Worm (Caenorhabditis elegans): ENCODE measurements around the gene sgca-1.
A peak's percentile ranks its signal among the peaks of the same experiment; 100 is the strongest.

Gene sgca-1

ce11 chrX:6761688-6762185 is 27.6 kb downstream of the sgca-1 start, which contains the start of gene abts-4:
Gene abts-4 (minus strand): TSS chrX:6761738.
- peak; percentile 63 for TF ChIP-seq elt-2 (tag; optimal IDR thresholded peaks at IDR 0.05)
- TF ChIP-seq nhr-84 (tag; optimal IDR thresholded peaks at IDR 0.05) = no peak

- TF ChIP-seq ztf-4 (tag; optimal IDR thresholded peaks at IDR 0.05) (no peak), C16A3.4 (tag; optimal IDR thresholded peaks at IDR 0.05) (no peak), nhr-84 (tag; optimal IDR thresholded peaks at IDR 0.05) (no peak), zag-1 (tag; optimal IDR thresholded peaks at IDR 0.05) (no peak), fkh-8 (tag; optimal IDR thresholded peaks at IDR 0.05) (no peak), sup-37 (GFP tag; optimal IDR thresholded peaks at IDR 0.05) (no peak), grh-1 (GFP tag; IDR thresholded peaks at IDR 0.05) (no peak), isw-1 (GFP tag; IDR thresholded peaks at IDR 0.05) (no peak), fkh-10 (GFP tag; optimal IDR thresholded peaks at IDR 0.05) (no peak), sptf-1 (tag; optimal IDR thresholded peaks at IDR 0.05) (no peak), nhr-71 (tag; optimal IDR thresholded peaks at IDR 0.05) (no peak), tbx-2 (tag; optimal IDR thresholded peaks at IDR 0.05) (no peak)
Observed at ce11 chrX:6761211-6761610, 28.1 kb downstream of the sgca-1 start.

DNA sequence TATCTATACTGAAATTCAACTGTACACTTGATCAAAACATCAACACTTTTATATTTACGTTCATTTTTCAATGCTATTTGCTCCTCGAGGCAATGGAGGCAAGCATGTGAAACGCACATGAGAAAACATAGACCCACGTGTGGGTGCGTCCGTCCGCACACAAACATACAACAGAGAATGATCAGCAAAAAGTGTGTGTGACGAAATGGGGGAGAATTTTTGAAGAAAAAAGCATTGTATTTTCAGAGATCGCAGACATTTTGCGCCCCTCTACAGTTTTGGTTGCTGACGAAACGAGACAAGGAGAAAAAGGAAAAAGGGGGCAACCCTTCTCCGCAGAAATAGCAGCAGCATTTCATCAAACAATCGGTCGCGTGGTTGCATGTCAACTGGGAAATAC is 39.2 kb downstream of the sgca-1 start:
- TF ChIP-seq efl-3 (GFP tag; optimal IDR thresholded peaks at IDR 0.05) (peak; percentile 50), lin-13 (GFP tag; optimal IDR thresholded peaks at IDR 0.05) (peak; percentile 62), ama-1 (optimal IDR thresholded peaks at IDR 0.05) (peak; percentile 47), efl-1 (optimal IDR thresholded peaks at IDR 0.05) (peak; percentile 45 to 47), efl-1 (GFP tag; optimal IDR thresholded peaks at IDR 0.05 in 1 of 2) (peak; percentile 14 to 86), egl-13 (tag; optimal IDR thresholded peaks at IDR 0.05) (peak; percentile 24), ztf-11 (tag; optimal IDR thresholded peaks at IDR 0.05) (no peak), nhr-19 (GFP tag; conservative IDR thresholded peaks at IDR 0.05) (peak; percentile 97), jun-1 (tag; optimal IDR thresholded peaks at IDR 0.05) (peak; percentile 91), nhr-85 (tag) (peak; percentile 100), C04F5.9 (tag; optimal IDR thresholded peaks at IDR 0.05) (no peak), nhr-77 (tag; optimal IDR thresholded peaks at IDR 0.05) (peak; percentile 93), sox-4 (tag; optimal IDR thresholded peaks at IDR 0.05) (peak; percentile 69), egl-27 (tag; optimal IDR thresholded peaks at IDR 0.05) (peak; percentile 91 to 92), zip-4 (GFP tag; optimal IDR thresholded peaks at IDR 0.05) (peak; percentile 87), xbp-1 (tag; optimal IDR thresholded peaks at IDR 0.05) (peak; percentile 85), ceh-8 (GFP tag; optimal IDR thresholded peaks at IDR 0.05) (peak; percentile 42), fkh-4 (tag; optimal IDR thresholded peaks at IDR 0.05; ENCODE audit: borderline replicate concordance) (no peak), nhr-47 (tag; optimal IDR thresholded peaks at IDR 0.05) (peak; percentile 87), lsy-2 (tag; optimal IDR thresholded peaks at IDR 0.05) (peak; percentile 66 to 88), zag-1 (tag; optimal IDR thresholded peaks at IDR 0.05) (no peak), C16A3.4 (tag; optimal IDR thresholded peaks at IDR 0.05) (peak; percentile 84), fos-1 (tag; optimal IDR thresholded peaks at IDR 0.05) (peak; percentile 75), lir-3 (tag; optimal IDR thresholded peaks at IDR 0.05; ENCODE audit: poor library complexity) (peak; percentile 2), skn-1 (tag; optimal IDR thresholded peaks at IDR 0.05) (peak; percentile 80), ceh-88 (GFP tag; IDR thresholded peaks at IDR 0.05) (peak; percentile 80), snpc-4 (tag; optimal IDR thresholded peaks at IDR 0.05) (no peak), unc-86 (tag; optimal IDR thresholded peaks at IDR 0.05) (peak; percentile 6), unc-130 (tag; optimal IDR thresholded peaks at IDR 0.05) (peak; percentile 69), unc-30 (tag; optimal IDR thresholded peaks at IDR 0.05) (no peak), mab-9 (GFP tag; IDR thresholded peaks at IDR 0.05) (no peak), ceh-63 (GFP tag; optimal IDR thresholded peaks at IDR 0.05) (no peak), nhr-12 (tag; optimal IDR thresholded peaks at IDR 0.05) (no peak), nhr-20 (tag; optimal IDR thresholded peaks at IDR 0.05) (peak; percentile 98), elt-3 (tag; optimal IDR thresholded peaks at IDR 0.05) (peak in 4 of 6 experiments; percentile 36 to 93 (median 76)), mef-2 (tag; optimal IDR thresholded peaks at IDR 0.05) (peak; percentile 26), dsc-1 (tag; optimal IDR thresholded peaks at IDR 0.05) (peak; percentile 34), mep-1 (tag; optimal IDR thresholded peaks at IDR 0.05) (peak; percentile 85), sptf-1 (tag; optimal IDR thresholded peaks at IDR 0.05) (no peak), elt-2 (tag; optimal IDR thresholded peaks at IDR 0.05) (peak; percentile 93), nhr-84 (tag; optimal IDR thresholded peaks at IDR 0.05) (no peak), nhr-237 (tag; optimal IDR thresholded peaks at IDR 0.05) (peak; percentile 51)

Measured in whole organism, L1 larva.